Fruit fly (Drosophila melanogaster) whole organism, prepupa: Measurements from ENCODE around the gene CG32313.

Experiments
- CG11762 ChIP-seq: fragments of 200-800 bp; sonication (Bioruptor generic); optimal IDR thresholded peaks from 3 replicates; lab custom pipeline; 2016; ENCODE audit warnings: missing biosample characterization, missing genetic modification characterization; ENCODE audit not compliant: insufficient read depth
- CG31627 ChIP-seq: fragments of 200-800 bp; sonication (Bioruptor generic); optimal IDR thresholded peaks from 3 replicates; lab custom pipeline; 2016; ENCODE audit warnings: missing biosample characterization, missing genetic modification characterization
- CG4318 ChIP-seq: fragments of 200-800 bp; sonication (Bioruptor generic); optimal IDR thresholded peaks from 3 replicates; lab custom pipeline; 2017; ENCODE audit warnings: missing biosample characterization, mild to moderate bottlenecking, missing genetic modification characterization
- CG6276 ChIP-seq: fragments of 200-800 bp; sonication (Bioruptor generic); optimal IDR thresholded peaks from 2 replicates; lab custom pipeline; 2017; ENCODE audit warnings: missing biosample characterization, mild to moderate bottlenecking, missing genetic modification characterization
- CG6792 ChIP-seq: fragments of 200-800 bp; sonication (Bioruptor generic); optimal IDR thresholded peaks from 3 replicates; lab custom pipeline; 2016; ENCODE audit warnings: missing biosample characterization, missing genetic modification characterization
- CG6808 ChIP-seq: fragments of 200-800 bp; sonication (Bioruptor generic); optimal IDR thresholded peaks from 3 replicates; lab custom pipeline; 2017; ENCODE audit warnings: missing biosample characterization, missing genetic modification characterization, mild to moderate bottlenecking, moderate library complexity, missing genetic modification reagents
- CG8632 ChIP-seq: fragments of 200-800 bp; sonication (Bioruptor generic); optimal IDR thresholded peaks from 3 replicates; lab custom pipeline; 2016; ENCODE audit warnings: missing biosample characterization, missing genetic modification characterization
- Eip78C ChIP-seq: fragments of 200-800 bp; sonication (Bioruptor generic); peaks from one replicate; lab custom pipeline; 2016; ENCODE audit warnings: missing biosample characterization, missing genetic modification characterization
- Ets21C ChIP-seq: fragments of 200-800 bp; sonication (Bioruptor generic); optimal IDR thresholded peaks from 3 replicates; lab custom pipeline; 2016; ENCODE audit warnings: missing biosample characterization, missing genetic modification characterization
- Hr4 ChIP-seq: fragments of 200-800 bp; sonication (Bioruptor generic); optimal IDR thresholded peaks from 3 replicates; lab custom pipeline; 2016; ENCODE audit warnings: missing biosample characterization, missing genetic modification characterization
- OdsH ChIP-seq: fragments of 200-800 bp; sonication (Bioruptor generic); optimal IDR thresholded peaks from 3 replicates; lab custom pipeline; 2016; ENCODE audit warnings: missing biosample characterization, missing genetic modification characterization
- Sox102F ChIP-seq: fragments of 200-800 bp; sonication (Bioruptor generic); optimal IDR thresholded peaks from 2 replicates; lab custom pipeline; 2016; ENCODE audit warnings: missing biosample characterization, mild to moderate bottlenecking, missing genetic modification characterization
- Sox14 ChIP-seq: fragments of 200-800 bp; sonication (Bioruptor generic); optimal IDR thresholded peaks from 3 replicates; lab custom pipeline; 2016; ENCODE audit warnings: missing biosample characterization, missing genetic modification characterization
- achi ChIP-seq: fragments of 200-800 bp; sonication (Bioruptor generic); optimal IDR thresholded peaks from 3 replicates; lab custom pipeline; 2016; ENCODE audit warnings: missing biosample characterization, missing genetic modification characterization
- eg ChIP-seq: fragments of 200-800 bp; sonication (Bioruptor generic); IDR thresholded peaks from 3 replicates; pipeline ENCODE4 v1.3.6; 2022; ENCODE audit warnings: missing biosample characterization, missing genetic modification characterization
- fd85E ChIP-seq: fragments of 200-800 bp; sonication (Bioruptor generic); optimal IDR thresholded peaks from 3 replicates; lab custom pipeline; 2016; ENCODE audit warnings: missing biosample characterization, missing genetic modification characterization
- fkh ChIP-seq: fragments of 200-800 bp; sonication (Bioruptor generic); optimal IDR thresholded peaks from 3 replicates; lab custom pipeline; 2017; ENCODE audit warnings: missing biosample characterization, mild to moderate bottlenecking, missing genetic modification characterization, moderate library complexity
- salr ChIP-seq, 2 experiments: fragments of 200-800 bp; sonication (Bioruptor generic); optimal IDR thresholded peaks; 3 replicates each; lab custom pipeline; 2016 to 2018; ENCODE audit warnings: missing biosample characterization in 2 of 2, missing genetic modification characterization in 2 of 2, mild to moderate bottlenecking in 1 of 2
- ss ChIP-seq, 2 experiments: fragments of 200-800 bp; sonication (Bioruptor generic); optimal IDR thresholded peaks; 2 replicates in 1 of 2; 3 replicates in 1 of 2; lab custom pipeline; 2017 to 2018; ENCODE audit warnings: mild to moderate bottlenecking in 2 of 2, missing biosample characterization in 2 of 2, missing genetic modification characterization in 2 of 2, moderate library complexity in 1 of 2
- svp ChIP-seq: fragments of 200-800 bp; sonication (Bioruptor generic); peaks from one replicate; lab custom pipeline; 2016; ENCODE audit warnings: missing biosample characterization, missing genetic modification characterization
- vri ChIP-seq: fragments of 200-800 bp; sonication (Bioruptor generic); optimal IDR thresholded peaks from 3 replicates; lab custom pipeline; 2016; ENCODE audit warnings: missing biosample characterization, mild to moderate bottlenecking, missing genetic modification characterization

The CG32313 gene

dm6 chr3L:1502086-1502893, 43.3 kb downstream of the CG32313 start, which contains the start of the genes hfp and Psa:
TSS of gene hfp (minus strand) at chr3L:1502590.
TSS of gene Psa (plus strand) at chr3L:1502843.
- peak; percentile 46 for TF ChIP-seq fkh (GFP tag; lab: Kevin White, UChicago)
- peak; percentile 85 for TF ChIP-seq svp (GFP tag; lab: Kevin White, UChicago)
- TF ChIP-seq CG31627 (GFP tag; lab: Kevin White, UChicago), result no peak
- TF ChIP-seq CG6792 (GFP tag; lab: Kevin White, UChicago), result no peak
- no peak for TF ChIP-seq CG6808 (GFP tag; lab: Kevin White, UChicago)

- TF ChIP-seq CG6276 (GFP tag; lab: Kevin White, UChicago), result no peak
- peak; percentile 82 for TF ChIP-seq Sox14
- no peak for TF ChIP-seq CG6808 (GFP tag; lab: Kevin White, UChicago)
- no peak for TF ChIP-seq Sox102F (GFP tag; lab: Kevin White, UChicago)
These were observed 49.1 kb downstream of the CG32313 start, which contains the start of gene CG12084 for dm6 chr3L:1496408-1496807. TSS of gene CG12084 (minus strand) at chr3L:1496643.

dm6 chr3L:1495803-1496202, 49.7 kb downstream of the CG32313 start:
- no peak for TF ChIP-seq vri
- no peak for TF ChIP-seq CG11762 (GFP tag; lab: Kevin White, UChicago)
- no peak for TF ChIP-seq CG8632 (GFP tag; lab: Kevin White, UChicago)
- TF ChIP-seq Hr4 (GFP tag; lab: Kevin White, UChicago), result no peak
- no peak for TF ChIP-seq OdsH (GFP tag; lab: Kevin White, UChicago)
- no peak for TF ChIP-seq CG4318
- no peak for TF ChIP-seq fd85E
- no peak for TF ChIP-seq Ets21C (GFP tag; lab: Kevin White, UChicago)
- no peak for TF ChIP-seq Eip78C (GFP tag; lab: Kevin White, UChicago)
- TF ChIP-seq Sox14, result no peak
- no peak for TF ChIP-seq eg (GFP tag; lab: Robert Waterston, UW)
- TF ChIP-seq ss (GFP tag; optimal IDR thresholded peaks at IDR 0.05; lab: Kevin White, UChicago), result no peak
- no peak for TF ChIP-seq achi (GFP tag; lab: Kevin White, UChicago)
- TF ChIP-seq salr (GFP tag; optimal IDR thresholded peaks at IDR 0.05; lab: Kevin White, UChicago), result no peak
